Worm (Caenorhabditis elegans) whole organism, late embryonic: ENCODE measurements around the gene fbxa-183.

Source experiments
- Y22D7AL.16 ChIP-seq: sonication (generic microtip); optimal IDR thresholded peaks from 2 replicates; lab custom pipeline; 2016; ENCODE audit warnings: missing genetic modification characterization, missing compliant biosample characterization
- hlh-8 ChIP-seq: sonication (generic microtip); optimal IDR thresholded peaks from 2 replicates; lab custom pipeline; 2016; ENCODE audit warnings: missing genotype, missing genetic modification characterization, missing compliant biosample characterization

DNA sequence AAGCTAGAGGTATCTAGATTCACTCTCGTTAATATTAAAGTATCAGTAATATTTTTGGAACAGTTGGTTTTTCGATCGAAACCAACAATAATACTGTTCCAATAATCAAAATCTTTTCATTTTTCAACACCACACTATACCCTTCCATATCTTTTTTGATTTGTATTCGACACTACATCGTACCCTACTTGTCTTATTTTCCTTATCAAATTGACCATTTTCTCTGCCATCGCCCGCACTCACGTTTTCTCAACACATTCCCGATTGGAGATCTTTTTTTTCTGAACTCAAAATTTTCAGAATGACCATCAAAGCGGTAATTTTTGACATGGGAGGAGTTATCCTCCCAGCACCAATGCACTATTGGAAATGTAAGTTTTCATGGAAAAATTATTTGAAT lies 35.1 kb downstream of the fbxa-183 start, which contains the start of gene acds-10:
- TF ChIP-seq hlh-8 (tag; lab: Kevin White, UChicago) (no peak), Y22D7AL.16 (no peak)
